Fruit fly (Drosophila melanogaster) S2 (cell line): ENCODE data around the gene CG17472.

Experiments used
- CG8478 ChIP-seq: fragments of >200 bp; optimal IDR thresholded peaks from 2 replicates; lab custom pipeline; 2018
- CTCF ChIP-seq, 2 experiments: fragments of >200 bp; optimal IDR thresholded peaks; 2 replicates each; lab custom pipeline; 2018

dm6 chr2L:20640617-20641016 is 6.3 kb downstream of the CG17472 start, which contains the start of gene Sfp38D:
- TF ChIP-seq CG8478 (lab: Kevin White, UChicago) (no peak), CTCF (optimal IDR thresholded peaks at IDR 0.05; lab: Kevin White, UChicago) (no peak)
